Fruit fly (Drosophila melanogaster) ovary, adult (tissue): ENCODE data around the gene CG6652.

Experiments used
- CG17801 ChIP-seq: fragments of 200-800 bp; optimal IDR thresholded peaks from 2 replicates; lab custom pipeline; 2019; ENCODE audit warnings: missing biosample characterization, mild to moderate bottlenecking, missing genetic modification characterization, moderate library complexity; ENCODE audit not compliant: partially characterized antibody

The CG6652 gene

DNA sequence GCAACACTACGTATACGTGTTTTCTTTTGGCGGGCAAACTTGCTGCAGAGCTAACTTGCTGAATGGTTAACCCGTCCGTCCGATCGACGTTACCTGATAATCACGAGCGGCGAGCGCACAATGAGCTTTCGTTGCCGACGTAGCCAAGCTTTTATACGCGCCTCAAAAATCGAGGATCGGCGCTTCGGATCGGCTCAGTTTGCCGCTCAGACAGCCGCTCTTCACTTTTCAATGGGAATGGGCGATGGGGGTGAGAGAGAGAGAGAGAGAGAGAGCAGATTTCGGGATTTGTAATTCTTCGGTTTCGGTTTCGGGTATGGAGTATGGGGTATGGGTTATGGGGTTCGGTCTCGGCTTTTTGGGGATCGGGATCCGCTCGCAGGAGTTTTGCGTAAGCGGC, 9.3 kb upstream of the CG6652 start, which contains the start of gene Ilp8:
TSS of gene Ilp8 (minus strand) at position 110 of the 400 bp plus-strand sequence.
- TF ChIP-seq CG17801 (GFP tag; lab: Kevin White, UChicago), result no peak

DNA sequence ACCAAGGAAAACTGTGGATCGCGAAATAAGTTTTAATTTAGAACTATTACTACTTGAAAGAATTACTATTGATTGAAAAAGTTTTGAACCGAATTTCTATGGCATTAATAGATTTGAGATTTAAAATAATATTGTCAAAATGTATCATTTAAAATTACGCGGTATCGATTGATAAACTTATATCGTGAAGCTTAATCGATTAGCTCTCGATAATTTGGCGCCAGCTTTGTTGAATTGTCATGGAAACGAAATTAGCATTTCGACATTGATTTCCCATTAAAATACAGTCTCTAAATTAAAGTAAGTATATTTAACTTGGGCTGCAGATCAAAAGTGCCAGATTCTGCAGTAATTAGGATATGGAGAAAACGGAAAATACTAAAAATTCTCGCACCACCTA, 4.7 kb upstream of the CG6652 start, which contains the start of gene CG7730:
TSS of gene CG7730 (plus strand) at position 206 of the 400 bp plus-strand sequence.
- no peak for TF ChIP-seq CG17801 (GFP tag; lab: Kevin White, UChicago)

DNA sequence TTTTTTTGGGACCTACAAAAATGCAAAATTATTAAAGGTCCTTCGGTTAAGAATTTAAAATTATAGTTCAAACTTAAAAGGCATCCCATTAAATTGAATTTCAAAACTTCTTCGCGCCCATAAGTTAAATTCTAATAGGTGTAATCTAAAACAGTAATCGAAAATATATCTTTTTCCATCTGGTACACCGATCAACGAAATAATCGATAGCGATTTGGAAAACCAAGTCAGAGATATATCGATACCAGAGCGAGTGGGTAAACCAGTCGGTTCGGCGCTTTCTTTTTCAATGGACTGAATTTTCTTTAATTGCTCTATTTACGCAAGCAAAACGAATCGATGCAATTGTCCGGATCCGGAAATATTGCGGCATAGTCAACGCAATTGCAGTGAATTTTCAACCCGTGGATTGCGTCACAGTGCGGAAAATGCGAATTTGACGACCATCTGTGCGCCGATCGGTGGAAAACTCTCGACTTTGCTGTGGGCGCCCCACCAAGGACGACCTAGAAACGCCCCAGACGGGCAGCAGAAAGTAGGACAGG, 1.5 kb upstream of the CG6652 start, which contains the start of gene Fit2:
TSS of gene Fit2 (plus strand) at position 234 of the 545 bp plus-strand sequence.
- TF ChIP-seq CG17801 (GFP tag; lab: Kevin White, UChicago), result no peak

DNA sequence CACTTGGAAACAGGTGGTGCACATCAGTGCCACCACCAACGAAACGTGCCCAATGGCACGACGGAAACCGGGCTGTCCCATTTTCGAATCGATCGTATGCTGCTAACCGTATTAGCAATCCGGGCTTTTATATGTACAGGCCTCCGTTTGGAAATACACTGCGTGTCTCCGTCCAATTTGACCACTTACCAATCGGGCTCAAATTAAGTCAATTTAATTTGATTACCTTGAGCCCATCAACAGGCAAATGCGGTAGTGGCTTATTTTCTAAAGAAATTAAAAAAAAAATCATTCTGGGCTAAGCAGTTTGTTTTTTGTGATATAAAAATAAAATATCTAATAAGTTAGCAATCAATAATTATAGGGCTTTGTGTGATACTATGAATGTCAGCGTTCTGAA, 985 bp upstream of the CG6652 start, which contains the start of gene a10:
TSS of gene a10 (minus strand) at position 101 of the 400 bp plus-strand sequence.
- no peak for TF ChIP-seq CG17801 (GFP tag; lab: Kevin White, UChicago)

DNA sequence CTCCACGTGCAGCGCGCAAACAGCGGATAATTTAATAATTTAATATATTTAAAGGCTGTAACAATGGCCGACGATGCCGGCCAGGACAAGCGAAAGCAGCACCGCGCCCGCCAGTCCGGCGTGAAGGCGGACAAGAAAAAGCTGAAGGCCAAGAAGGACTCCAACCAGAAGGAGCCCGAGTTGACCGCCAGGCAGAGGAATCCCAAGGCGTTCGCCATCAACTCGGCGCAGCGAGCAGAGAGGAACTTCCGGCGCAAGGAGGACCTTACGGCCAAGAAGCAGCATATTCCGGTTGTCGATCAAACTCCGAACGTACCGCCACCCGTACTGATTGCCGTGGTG, 6.1 kb downstream of the CG6652 start:
- no peak for TF ChIP-seq CG17801 (GFP tag; lab: Kevin White, UChicago)

DNA sequence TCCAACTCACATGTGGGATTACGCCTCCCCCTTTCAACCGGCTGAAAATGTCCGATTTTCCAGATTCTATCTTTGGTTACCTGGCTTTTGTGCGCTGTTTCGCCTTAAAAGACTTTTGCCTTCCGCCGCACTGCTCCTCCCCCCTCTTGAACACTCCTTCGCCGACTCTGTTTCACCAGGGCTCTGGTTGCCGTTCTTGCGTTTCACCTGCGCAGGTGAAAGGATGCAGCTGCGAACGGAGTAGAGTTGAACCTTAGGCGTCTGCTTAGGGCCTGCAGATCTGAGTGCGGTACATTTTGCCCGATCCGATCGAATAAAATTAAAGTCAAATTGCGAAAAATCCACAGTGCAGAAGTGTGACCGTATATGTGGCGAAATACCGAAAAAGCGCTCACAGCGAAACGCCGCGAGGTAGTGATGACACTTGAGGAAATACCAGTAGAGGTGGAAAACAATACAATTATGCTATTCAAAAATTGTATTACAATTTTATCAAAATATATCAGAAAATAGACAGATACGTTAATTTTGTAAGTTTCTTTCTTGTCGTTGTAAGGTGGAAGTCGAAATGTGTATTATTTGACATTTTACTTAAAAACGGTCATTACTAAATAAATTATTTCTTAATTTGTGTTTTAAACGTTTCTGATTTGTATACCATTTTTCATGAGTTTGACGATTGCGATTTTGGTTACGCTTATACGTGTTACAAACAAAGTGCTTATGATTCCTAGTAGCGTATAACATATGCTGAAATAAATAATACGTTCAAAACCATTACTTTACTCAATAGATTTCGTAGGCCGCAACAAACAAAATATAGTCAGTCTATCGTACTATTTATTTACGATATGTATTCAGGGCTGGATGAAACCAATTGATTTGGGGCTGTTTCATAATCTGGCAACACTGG, 6.7 kb downstream of the CG6652 start, which contains the start of the genes CG6664 and CG7728:
TSS of gene CG6664 (minus strand) at position 518 of the 913 bp plus-strand sequence.
TSS of gene CG7728 (plus strand) at position 874 of the 913 bp plus-strand sequence.
- TF ChIP-seq CG17801 (GFP tag; lab: Kevin White, UChicago), result no peak

DNA sequence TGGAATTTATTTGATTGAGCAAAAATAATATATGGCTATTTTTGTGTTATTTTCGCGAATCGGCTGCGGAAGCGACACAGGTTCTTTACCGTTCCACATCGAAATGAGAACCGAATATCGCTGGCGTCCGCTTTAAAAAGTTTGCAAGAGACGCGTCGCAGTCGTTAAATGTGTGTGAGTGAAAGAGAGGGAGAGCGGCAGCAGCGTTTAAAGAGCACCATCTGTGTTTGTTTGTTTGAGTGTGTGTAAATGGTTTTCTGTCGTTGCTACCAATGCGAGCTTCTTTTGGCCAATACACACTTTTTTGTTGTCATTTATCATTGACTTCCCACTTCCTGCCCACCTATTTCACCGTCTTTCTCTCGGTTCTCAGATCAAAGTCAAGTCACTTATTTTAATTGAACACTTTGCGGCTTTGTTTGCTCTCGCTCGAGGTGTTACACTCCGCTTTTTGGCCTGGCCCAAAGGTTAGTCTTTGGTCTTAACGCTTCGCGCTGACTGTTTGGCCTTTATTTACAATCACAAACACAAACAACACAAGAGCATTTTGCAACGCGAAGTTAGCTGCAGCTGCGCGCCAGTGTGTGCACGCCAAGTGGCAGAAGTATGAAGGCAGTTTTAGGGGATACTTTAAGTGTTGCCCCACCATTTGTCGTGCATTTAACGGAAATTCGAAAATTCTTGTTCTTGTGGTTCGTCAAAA, 10.5 kb downstream of the CG6652 start, which contains the start of gene CG3764:
TSS of gene CG3764 (minus strand) at position 549 of the 703 bp plus-strand sequence.
- TF ChIP-seq CG17801 (GFP tag; lab: Kevin White, UChicago), result peak; percentile 51

DNA sequence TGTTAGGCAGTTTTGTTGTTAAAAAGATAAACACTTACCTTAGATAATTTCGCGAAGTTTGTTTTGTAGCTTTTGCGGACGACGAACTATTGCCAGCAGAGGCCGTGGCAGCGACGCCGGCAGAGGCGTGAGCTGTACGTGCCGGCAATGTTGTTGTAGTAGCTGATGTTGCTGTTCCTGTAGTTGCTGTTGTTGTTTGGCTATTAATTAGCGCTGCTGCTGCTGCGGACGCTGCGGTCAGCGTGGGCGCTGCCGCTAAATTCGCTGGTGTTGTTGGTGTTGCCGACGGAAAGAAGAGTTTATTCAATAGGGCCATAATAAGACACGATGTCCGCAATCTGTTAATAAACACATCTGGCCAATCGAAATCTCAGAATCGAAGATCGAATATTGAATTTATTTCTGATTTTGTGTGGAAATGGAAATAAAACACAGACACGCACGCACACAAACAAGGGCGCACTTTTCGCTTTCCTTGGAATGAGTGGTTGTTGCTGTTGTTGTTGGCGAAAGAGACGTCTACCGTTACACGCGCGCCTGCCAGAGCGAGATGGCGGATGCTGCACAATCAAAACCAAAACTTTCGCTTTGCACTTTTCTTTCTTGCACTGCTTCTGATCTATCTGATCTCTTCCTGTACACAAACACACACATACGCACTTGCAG, 11.2 kb downstream of the CG6652 start:
- TF ChIP-seq CG17801 (GFP tag; lab: Kevin White, UChicago), result no peak

DNA sequence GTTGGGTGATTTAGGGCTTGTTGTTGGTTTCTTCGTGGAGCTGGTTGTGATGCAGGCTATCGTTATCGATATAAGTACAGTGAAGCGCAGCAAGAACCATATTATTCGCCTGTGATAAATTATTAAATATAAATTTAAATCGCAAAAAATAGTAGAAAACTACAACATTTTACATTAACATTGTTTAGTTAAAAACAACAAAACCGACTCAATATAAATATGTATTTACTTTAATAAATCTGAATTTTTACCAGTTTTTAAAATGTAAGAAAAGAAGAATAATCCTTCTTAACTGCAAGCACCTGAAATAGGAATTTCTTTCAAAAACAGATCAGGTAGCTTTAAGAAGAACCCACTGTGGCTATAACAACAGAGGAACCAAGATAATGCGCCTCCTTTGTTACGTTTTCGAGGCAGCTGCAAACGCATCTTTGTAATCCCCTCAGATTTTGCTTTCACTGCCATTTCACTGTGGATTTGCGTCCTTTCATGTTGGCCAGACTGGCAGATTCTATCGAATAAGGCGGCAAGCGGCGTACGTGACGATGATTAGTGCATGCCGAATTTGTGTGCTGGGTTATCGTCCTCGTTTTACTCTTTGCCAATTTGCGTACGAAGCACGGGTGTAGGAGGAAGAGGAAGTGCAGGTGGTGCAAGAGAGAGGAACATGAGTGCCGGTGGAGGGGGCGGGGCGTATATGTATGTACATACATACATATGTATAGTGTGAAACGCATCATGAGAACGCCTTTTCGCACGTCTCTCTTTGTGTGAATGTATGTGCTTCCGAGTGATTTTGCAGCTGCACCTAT, 12.0 kb downstream of the CG6652 start:
- no peak for TF ChIP-seq CG17801 (GFP tag; lab: Kevin White, UChicago)

DNA sequence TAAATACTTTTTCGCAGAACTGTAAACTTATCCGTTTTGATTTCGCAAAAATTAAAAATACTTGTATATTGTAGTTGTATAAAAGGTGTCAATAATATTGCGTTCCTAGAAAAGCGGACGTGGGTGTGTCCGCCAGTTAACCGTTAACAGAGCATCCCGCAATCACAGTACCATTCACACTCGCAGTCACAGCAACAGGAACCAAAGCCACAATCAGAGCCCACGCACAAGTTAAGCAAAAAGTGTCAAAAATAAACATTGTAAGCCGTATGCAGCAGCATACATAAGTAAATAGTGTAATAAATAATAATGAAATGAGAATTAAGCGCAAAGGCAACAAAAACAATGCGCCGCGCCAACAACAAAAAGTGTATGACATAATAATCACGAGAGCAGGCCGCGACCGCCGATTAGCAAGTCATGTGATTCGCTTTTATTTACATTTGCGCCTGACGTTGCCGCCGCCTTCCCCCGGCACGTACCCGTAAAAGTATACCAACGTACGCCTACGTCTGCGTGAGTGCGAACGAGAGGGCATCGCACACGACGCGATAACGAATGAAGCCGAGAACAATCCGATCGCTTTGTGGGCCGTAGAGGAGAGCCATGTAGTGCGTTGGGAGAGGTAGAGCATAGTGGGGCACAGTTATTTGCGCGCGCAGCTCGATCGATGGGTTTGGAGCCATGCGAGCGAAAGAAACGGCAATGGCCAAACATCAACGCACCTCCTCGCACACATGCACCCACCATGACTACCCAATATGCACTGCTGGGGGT, 12.8 kb downstream of the CG6652 start:
- TF ChIP-seq CG17801 (GFP tag; lab: Kevin White, UChicago), result peak; percentile 82

DNA sequence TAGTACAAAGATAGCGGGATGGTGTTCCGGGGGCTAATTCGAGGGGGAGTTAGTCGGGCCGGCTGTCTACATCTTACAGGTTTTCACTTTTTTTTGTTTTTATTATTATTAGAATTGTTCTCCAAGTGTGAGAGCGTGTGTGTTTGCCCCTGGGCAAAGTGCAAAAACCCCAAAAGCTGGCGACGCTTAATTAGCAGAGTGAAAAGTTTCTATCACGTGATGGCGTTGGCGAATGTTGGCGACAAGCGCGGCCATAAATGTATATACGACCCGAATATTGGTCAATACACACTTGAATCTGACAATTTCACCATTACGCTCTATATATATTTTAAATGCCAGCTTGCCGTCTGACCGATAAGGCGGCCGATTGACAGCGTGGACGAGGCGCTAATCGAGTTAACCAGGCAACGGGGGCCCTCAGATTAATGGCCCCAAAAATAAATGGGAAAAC, 13.7 kb downstream of the CG6652 start:
- no peak for TF ChIP-seq CG17801 (GFP tag; lab: Kevin White, UChicago)

DNA sequence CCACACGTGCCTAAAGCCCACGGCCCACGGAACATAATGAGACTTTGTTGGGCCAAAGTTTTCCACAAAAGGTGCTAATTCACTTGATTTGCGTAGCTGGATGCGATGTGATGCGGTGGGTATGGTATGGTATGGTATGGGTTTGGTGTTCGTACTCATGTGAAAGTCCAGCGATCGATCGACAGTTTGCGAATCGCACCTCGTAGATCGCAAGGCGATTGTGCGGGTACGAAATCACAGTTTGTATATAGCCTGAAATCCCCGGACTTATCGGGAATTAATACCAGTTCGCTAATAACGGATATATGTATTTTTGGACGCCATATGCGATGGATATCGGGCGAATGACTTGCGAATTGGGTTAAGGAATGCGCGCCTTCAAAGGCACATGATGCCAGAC, 14.7 kb downstream of the CG6652 start:
- no peak for TF ChIP-seq CG17801 (GFP tag; lab: Kevin White, UChicago)

DNA sequence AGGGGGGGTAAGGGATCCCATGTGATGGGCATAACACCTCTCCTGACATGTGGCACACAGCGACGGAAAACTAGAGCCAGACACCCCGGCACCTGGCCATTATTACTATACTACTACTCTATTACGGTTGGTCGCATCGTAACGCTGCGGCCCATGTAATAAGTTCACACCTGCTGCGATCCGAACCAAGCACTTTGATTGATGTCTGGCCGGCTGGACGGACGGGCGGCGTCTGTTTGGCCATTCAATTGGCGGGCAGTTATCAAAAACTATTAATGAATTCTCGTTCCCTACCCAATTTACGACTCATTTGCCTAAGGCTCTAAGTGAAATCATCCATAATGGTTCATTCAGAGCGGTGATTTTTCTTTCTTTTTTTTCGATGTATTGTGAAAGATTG, 15.2 kb downstream of the CG6652 start:
- TF ChIP-seq CG17801 (GFP tag; lab: Kevin White, UChicago), result no peak
